Worm (Caenorhabditis elegans): Measurements from ENCODE around the gene Y58A7A.4.

ce11 chrV:5130018-5130417 lies 45.2 kb upstream of the Y58A7A.4 start, which contains the start of gene F14F9.8:
- TF ChIP-seq him-1 (tag; optimal IDR thresholded peaks at IDR 0.05) (no peak), dao-5 (tag; optimal IDR thresholded peaks at IDR 0.05) (no peak), W03F9.2 (tag; optimal IDR thresholded peaks at IDR 0.05) (no peak)
